Worm (Caenorhabditis elegans) whole organism, L4 larva: ENCODE results near the gene arx-2.

Experiments
- F49E8.2 ChIP-seq: sonication (generic microtip); optimal IDR thresholded peaks from 2 replicates; lab custom pipeline; 2016; ENCODE audit warnings: missing compliant biosample characterization, mild to moderate bottlenecking, missing genetic modification characterization, borderline replicate concordance
- R02D3.7 ChIP-seq: fragments of 150-350 bp; sonication (generic microtip); optimal IDR thresholded peaks from 3 replicates; lab custom pipeline; 2014; ENCODE audit warnings: missing biosample characterization, missing genetic modification characterization
- ZK337.2 ChIP-seq: fragments of 200-800 bp; sonication (Bioruptor generic); IDR thresholded peaks from 2 replicates; pipeline ENCODE4 v1.3.6; 2022; ENCODE audit warnings: missing genetic modification reagents, missing genetic modification characterization, missing compliant biosample characterization
- daf-16 ChIP-seq, 3 experiments: sonication (generic microtip); optimal IDR thresholded peaks; 2 replicates each; lab custom pipeline; 2016 to 2017; ENCODE audit warnings: missing genetic modification characterization in 3 of 3, missing genetic modification reagents in 3 of 3, mild to moderate bottlenecking in 2 of 3, missing compliant biosample characterization in 2 of 3, missing biosample characterization in 1 of 3, moderate library complexity in 1 of 3
- fos-1 ChIP-seq: fragments of 150-350 bp; optimal IDR thresholded peaks from 2 replicates; lab custom pipeline; 2014; ENCODE audit warnings: missing biosample characterization, missing genetic modification characterization
- gei-8 ChIP-seq: fragments of 200-800 bp; sonication (Bioruptor generic); optimal IDR thresholded peaks from 2 replicates; lab custom pipeline; 2018; ENCODE audit warnings: mild to moderate bottlenecking, missing genetic modification characterization, missing compliant biosample characterization
- lsy-2 ChIP-seq, 2 experiments: fragments of 150-350 bp in 1 of 2; sonication (generic microtip) in 1 of 2; optimal IDR thresholded peaks; 2 replicates each; lab custom pipeline; 2014 to 2017; ENCODE audit warnings: missing biosample characterization in 2 of 2, missing genetic modification characterization in 2 of 2
- nhr-28 ChIP-seq: fragments of 150-350 bp; optimal IDR thresholded peaks from 2 replicates; lab custom pipeline; 2014; ENCODE audit warnings: missing biosample characterization, missing genetic modification characterization
- nhr-6 ChIP-seq: fragments of 150-350 bp; optimal IDR thresholded peaks from 2 replicates; lab custom pipeline; 2014; ENCODE audit warnings: missing biosample characterization, missing genetic modification characterization
- pha-4 ChIP-seq, 2 experiments: fragments of 150-350 bp in 1 of 2; fragments of 200-800 bp in 1 of 2; sonication (Bioruptor generic) in 1 of 2; IDR thresholded peaks in 1 of 2; optimal IDR thresholded peaks in 1 of 2; 2 replicates each; pipeline versions ENCODE4 v1.3.6 to Lab custom; 2014 to 2022; ENCODE audit warnings: missing genetic modification characterization in 2 of 2, missing genetic modification reagents in 2 of 2, missing biosample characterization in 1 of 2, missing compliant biosample characterization in 1 of 2
- set-16 ChIP-seq: fragments of 200-800 bp; sonication (Bioruptor generic); IDR thresholded peaks from 2 replicates; pipeline ENCODE4 v1.3.6; 2022; ENCODE audit warnings: missing genetic modification reagents, missing genetic modification characterization, missing compliant biosample characterization
- snpc-4 ChIP-seq: fragments of 150-350 bp; optimal IDR thresholded peaks from 2 replicates; lab custom pipeline; 2014; ENCODE audit warnings: missing biosample characterization, missing genetic modification characterization
- unc-130 ChIP-seq: sonication (generic microtip); optimal IDR thresholded peaks from 2 replicates; lab custom pipeline; 2016; ENCODE audit warnings: missing genetic modification reagents, missing genetic modification characterization, missing compliant biosample characterization
- ztf-11 ChIP-seq: fragments of 150-350 bp; optimal IDR thresholded peaks from 2 replicates; lab custom pipeline; 2014; ENCODE audit warnings: missing biosample characterization, missing genetic modification characterization

- no peak for TF ChIP-seq unc-130 (GFP tag; lab: Kevin White, UChicago)
- no peak for TF ChIP-seq R02D3.7
- no peak for TF ChIP-seq fos-1
- TF ChIP-seq F49E8.2 (tag; lab: Kevin White, UChicago) = no peak
- TF ChIP-seq pha-4 (GFP tag; IDR thresholded peaks at IDR 0.05; lab: Robert Waterston, UW) = no peak
- no peak for TF ChIP-seq pha-4 (tag; optimal IDR thresholded peaks at IDR 0.05; lab: Kevin White, UChicago)
- TF ChIP-seq lsy-2 (tag; optimal IDR thresholded peaks at IDR 0.05; lab: Kevin White, UChicago) = no peak
- no peak for TF ChIP-seq gei-8
- no peak for TF ChIP-seq ZK337.2 (GFP tag; lab: Robert Waterston, UW)
- no peak for TF ChIP-seq nhr-6 (tag; lab: Kevin White, UChicago)
- TF ChIP-seq daf-16 (GFP tag; optimal IDR thresholded peaks at IDR 0.05; lab: Kevin White, UChicago) = no peak
- TF ChIP-seq daf-16 (tag; optimal IDR thresholded peaks at IDR 0.05; lab: Kevin White, UChicago) = no peak
- TF ChIP-seq set-16 (GFP tag; lab: Robert Waterston, UW) = no peak
- TF ChIP-seq nhr-28 = no peak
- no peak for TF ChIP-seq ztf-11 (tag; lab: Kevin White, UChicago)
- no peak for TF ChIP-seq snpc-4 (tag; lab: Kevin White, UChicago)
Observed at ce11 chrV:10381726-10382125, 43.6 kb upstream of the arx-2 start, which contains the start of gene abu-1.
